Fruit fly (Drosophila melanogaster): ENCODE results near the gene CG7573.
A peak's percentile ranks its signal among the peaks of the same experiment; 100 is the strongest.

Gene CG7573

dm6 chr3L:11285572-11286276, 25.8 kb upstream of the CG7573 start:
- TF ChIP-seq GATAd (GFP tag; optimal IDR thresholded peaks at IDR 0.05) (no peak), jim (GFP tag; optimal IDR thresholded peaks at IDR 0.05) (no peak), dmrt93B (GFP tag; optimal IDR thresholded peaks at IDR 0.05) (no peak), Hnf4 (GFP tag; optimal IDR thresholded peaks at IDR 0.05) (no peak), brk (GFP tag; optimal IDR thresholded peaks at IDR 0.05) (no peak), lola (GFP tag; optimal IDR thresholded peaks at IDR 0.05) (no peak), Rel (GFP tag; optimal IDR thresholded peaks at IDR 0.05) (no peak), Rel (tag; optimal IDR thresholded peaks at IDR 0.05) (no peak), Abd-B (GFP tag; optimal IDR thresholded peaks at IDR 0.05) (no peak), fru (GFP tag; optimal IDR thresholded peaks at IDR 0.05) (no peak), Hr83 (GFP tag; optimal IDR thresholded peaks at IDR 0.05; ENCODE audit: poor library complexity, severe bottlenecking) (no peak), foxo (GFP tag; optimal IDR thresholded peaks at IDR 0.05) (no peak), h (GFP tag; optimal IDR thresholded peaks at IDR 0.05) (no peak), Jra (GFP tag; optimal IDR thresholded peaks at IDR 0.05) (no peak), CG32264 (GFP tag; optimal IDR thresholded peaks at IDR 0.05) (no peak), psq (GFP tag; optimal IDR thresholded peaks at IDR 0.05) (no peak), Dfd (GFP tag; optimal IDR thresholded peaks at IDR 0.05) (no peak), OdsH (GFP tag; optimal IDR thresholded peaks at IDR 0.05) (no peak), Hr78 (GFP tag; optimal IDR thresholded peaks at IDR 0.05) (no peak), br (GFP tag; optimal IDR thresholded peaks at IDR 0.05) (no peak), pan (optimal IDR thresholded peaks at IDR 0.05) (no peak)

DNA sequence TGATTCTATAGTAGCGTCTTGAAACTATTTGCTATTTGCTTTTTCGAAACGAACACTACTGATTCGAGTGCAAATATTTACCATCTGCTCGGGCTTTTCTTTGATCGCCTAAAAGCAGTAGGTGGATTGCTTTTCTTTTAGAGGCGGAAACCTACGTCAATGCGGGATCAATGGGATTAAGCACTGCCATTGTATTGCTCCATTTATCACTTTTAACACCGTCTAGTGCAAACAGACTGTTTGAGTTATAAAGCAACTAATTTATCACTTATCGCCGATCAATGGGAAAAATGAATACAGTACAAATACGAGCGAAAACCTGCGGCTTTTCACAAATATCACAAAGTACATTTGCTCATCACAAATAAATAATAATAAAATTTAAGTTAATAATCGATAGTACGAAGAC, 24.9 kb upstream of the CG7573 start:
- TF ChIP-seq jim (GFP tag; optimal IDR thresholded peaks at IDR 0.05) = no peak
- no peak for TF ChIP-seq tai (GFP tag; optimal IDR thresholded peaks at IDR 0.05)
- TF ChIP-seq CG32264 (GFP tag; optimal IDR thresholded peaks at IDR 0.05) = no peak
- no peak for TF ChIP-seq CG9705 (GFP tag; optimal IDR thresholded peaks at IDR 0.05)
- no peak for TF ChIP-seq GATAd (GFP tag; optimal IDR thresholded peaks at IDR 0.05)
- no peak for TF ChIP-seq Hr78 (GFP tag; optimal IDR thresholded peaks at IDR 0.05)
- no peak for TF ChIP-seq usp (GFP tag; optimal IDR thresholded peaks at IDR 0.05)
- TF ChIP-seq fru (GFP tag; optimal IDR thresholded peaks at IDR 0.05) = no peak
- no peak for TF ChIP-seq br (GFP tag; optimal IDR thresholded peaks at IDR 0.05)
- TF ChIP-seq ey (GFP tag; optimal IDR thresholded peaks at IDR 0.05) = no peak

dm6 chr3L:11287977-11288376, 23.6 kb upstream of the CG7573 start:
- TF ChIP-seq jim (GFP tag; optimal IDR thresholded peaks at IDR 0.05) (no peak), tai (GFP tag; optimal IDR thresholded peaks at IDR 0.05) (peak; percentile 11)

DNA sequence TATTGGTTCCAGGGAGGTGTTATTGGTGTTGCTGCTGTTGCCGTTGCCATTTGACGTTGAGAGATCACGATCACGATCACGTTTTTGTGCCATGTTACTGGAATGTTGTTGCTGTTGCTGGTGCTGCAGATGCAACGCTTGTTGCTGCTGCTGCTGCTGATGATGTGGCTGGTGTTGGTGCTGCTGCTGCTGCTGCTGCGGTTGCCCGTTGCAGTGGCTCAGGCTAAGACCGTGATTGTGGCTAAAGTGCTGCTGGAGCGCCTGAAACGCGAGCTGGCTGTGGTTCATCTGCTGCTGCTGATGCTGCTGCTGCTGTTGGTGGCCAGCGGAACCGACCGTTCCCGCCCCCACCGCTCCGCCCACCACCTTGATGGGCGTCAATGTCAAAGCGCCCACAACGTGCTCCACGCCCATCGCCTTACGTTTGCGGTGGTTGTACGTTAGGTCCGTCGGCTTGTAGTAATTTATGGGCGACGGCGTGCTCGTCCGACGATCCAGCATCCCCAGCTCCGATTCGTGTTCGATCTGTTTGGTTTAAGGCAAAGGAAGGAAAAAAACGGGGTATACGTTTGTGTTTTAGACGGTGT, 22.3 kb upstream of the CG7573 start:
- TF ChIP-seq Hr83 (GFP tag; optimal IDR thresholded peaks at IDR 0.05; ENCODE audit: poor library complexity, severe bottlenecking) = no peak
- peak; percentile 94 for TF ChIP-seq Dfd (GFP tag; optimal IDR thresholded peaks at IDR 0.05)

- TF ChIP-seq Rel (GFP tag; optimal IDR thresholded peaks at IDR 0.05) (no peak), Rel (tag; optimal IDR thresholded peaks at IDR 0.05) (peak; percentile 59), pan (optimal IDR thresholded peaks at IDR 0.05) (no peak)
Observed at dm6 chr3L:11290200-11290599, 21.3 kb upstream of the CG7573 start.

- no peak for TF ChIP-seq sage (GFP tag; optimal IDR thresholded peaks at IDR 0.05)
- TF ChIP-seq dsf (GFP tag; optimal IDR thresholded peaks at IDR 0.05; ENCODE audit: borderline replicate concordance) = no peak
- TF ChIP-seq ey (GFP tag; optimal IDR thresholded peaks at IDR 0.05) = no peak
- no peak for TF ChIP-seq sv (GFP tag; optimal IDR thresholded peaks at IDR 0.05)
- no peak for TF ChIP-seq N (GFP tag; optimal IDR thresholded peaks at IDR 0.05)
- no peak for TF ChIP-seq Hnf4 (GFP tag; optimal IDR thresholded peaks at IDR 0.05)
- TF ChIP-seq Hr83 (GFP tag; optimal IDR thresholded peaks at IDR 0.05; ENCODE audit: poor library complexity, severe bottlenecking) = no peak
- no peak for TF ChIP-seq Abd-B (GFP tag; optimal IDR thresholded peaks at IDR 0.05)
- TF ChIP-seq Myc (optimal IDR thresholded peaks at IDR 0.05) = no peak
- no peak for TF ChIP-seq Vsx2 (GFP tag; optimal IDR thresholded peaks at IDR 0.05; ENCODE audit: partially characterized antibody)
Observed at dm6 chr3L:11290796-11291195, 20.8 kb upstream of the CG7573 start.
